Fruit fly (Drosophila melanogaster) whole organism, adult: ENCODE results near the gene cocoon.

ENCODE experiments used
- CG11617 ChIP-seq: fragments of 200-800 bp; sonication (Bioruptor generic); optimal IDR thresholded peaks from 2 replicates; lab custom pipeline; 2017; ENCODE audit warnings: mild to moderate bottlenecking, missing biosample characterization, missing genetic modification reagents, missing genetic modification characterization
- CG12768 ChIP-seq: fragments of 200-800 bp; sonication (Bioruptor generic); optimal IDR thresholded peaks from 2 replicates; lab custom pipeline; 2017; ENCODE audit warnings: missing biosample characterization, missing genetic modification characterization, mild to moderate bottlenecking, moderate library complexity, missing genetic modification reagents
- CG14711 ChIP-seq: fragments of 200-800 bp; sonication (Bioruptor generic); optimal IDR thresholded peaks from 2 replicates; lab custom pipeline; 2018; ENCODE audit warnings: missing biosample characterization, mild to moderate bottlenecking, missing genetic modification characterization, moderate library complexity
- CG1620 ChIP-seq: fragments of 200-800 bp; sonication (Bioruptor generic); optimal IDR thresholded peaks from 2 replicates; lab custom pipeline; 2016; ENCODE audit warnings: missing biosample characterization, missing genetic modification characterization
- CG33017 ChIP-seq: fragments of 200-800 bp; sonication (Bioruptor generic); optimal IDR thresholded peaks from 2 replicates; lab custom pipeline; 2018; ENCODE audit warnings: missing biosample characterization, mild to moderate bottlenecking, missing genetic modification characterization, moderate library complexity
- CG5204 ChIP-seq: fragments of 200-800 bp; sonication (Bioruptor generic); optimal IDR thresholded peaks from 2 replicates; lab custom pipeline; 2016; ENCODE audit warnings: missing biosample characterization, missing genetic modification characterization
- CG7045 ChIP-seq: fragments of 200-800 bp; sonication (Bioruptor generic); optimal IDR thresholded peaks from 2 replicates; lab custom pipeline; 2017; ENCODE audit warnings: missing biosample characterization, mild to moderate bottlenecking, missing genetic modification characterization
- CG7101 ChIP-seq: fragments of 200-800 bp; sonication (Bioruptor generic); optimal IDR thresholded peaks from 2 replicates; lab custom pipeline; 2018; ENCODE audit warnings: missing biosample characterization, mild to moderate bottlenecking, missing genetic modification characterization, moderate library complexity
- Clk ChIP-seq: fragments of 200-800 bp; sonication (Bioruptor generic); optimal IDR thresholded peaks from 2 replicates; lab custom pipeline; 2017; ENCODE audit warnings: missing biosample characterization, missing genetic modification characterization
- Crg-1 ChIP-seq: fragments of 200-800 bp; sonication (Bioruptor generic); optimal IDR thresholded peaks from 2 replicates; lab custom pipeline; 2016; ENCODE audit warnings: missing biosample characterization, missing genetic modification characterization
- Hr96 ChIP-seq: fragments of 200-800 bp; sonication (Bioruptor generic); optimal IDR thresholded peaks from 2 replicates; lab custom pipeline; 2016; ENCODE audit warnings: missing biosample characterization, missing genetic modification characterization
- Mnt ChIP-seq: fragments of 200-800 bp; sonication (Bioruptor generic); optimal IDR thresholded peaks from 2 replicates; lab custom pipeline; 2016; ENCODE audit warnings: missing biosample characterization, mild to moderate bottlenecking, missing genetic modification characterization
- bab1 ChIP-seq: fragments of 200-800 bp; sonication (Bioruptor generic); optimal IDR thresholded peaks from 3 replicates; lab custom pipeline; 2019; ENCODE audit warnings: missing biosample characterization, mild to moderate bottlenecking, missing genetic modification characterization, moderate library complexity
- cic ChIP-seq: fragments of 200-800 bp; sonication (Bioruptor generic); optimal IDR thresholded peaks from 2 replicates; lab custom pipeline; 2017; ENCODE audit warnings: missing biosample characterization, mild to moderate bottlenecking, missing genetic modification characterization, moderate library complexity
- cnc ChIP-seq, 2 experiments: fragments of >200 bp; optimal IDR thresholded peaks; 2 replicates each; lab custom pipeline; 2017
- kay ChIP-seq: fragments of 200-800 bp; sonication (Bioruptor generic); peaks from one replicate; lab custom pipeline; 2016; ENCODE audit warnings: missing biosample characterization, missing genetic modification characterization, borderline replicate concordance
- ovo ChIP-seq: fragments of 200-800 bp; sonication (Bioruptor generic); optimal IDR thresholded peaks from 2 replicates; lab custom pipeline; 2016; ENCODE audit warnings: missing biosample characterization, missing genetic modification characterization
- pad ChIP-seq: fragments of 200-800 bp; sonication (Bioruptor generic); optimal IDR thresholded peaks from 3 replicates; lab custom pipeline; 2017; ENCODE audit warnings: missing biosample characterization, missing genetic modification characterization, mild to moderate bottlenecking, moderate library complexity, missing genetic modification reagents
- tj ChIP-seq: fragments of 200-800 bp; sonication (Bioruptor generic); optimal IDR thresholded peaks from 3 replicates; lab custom pipeline; 2017; ENCODE audit warnings: missing biosample characterization, mild to moderate bottlenecking, missing genetic modification characterization, moderate library complexity
- toe ChIP-seq: fragments of 200-800 bp; sonication (Bioruptor generic); optimal IDR thresholded peaks from 2 replicates; lab custom pipeline; 2016; ENCODE audit warnings: missing biosample characterization, missing genetic modification characterization

cocoon gene

DNA sequence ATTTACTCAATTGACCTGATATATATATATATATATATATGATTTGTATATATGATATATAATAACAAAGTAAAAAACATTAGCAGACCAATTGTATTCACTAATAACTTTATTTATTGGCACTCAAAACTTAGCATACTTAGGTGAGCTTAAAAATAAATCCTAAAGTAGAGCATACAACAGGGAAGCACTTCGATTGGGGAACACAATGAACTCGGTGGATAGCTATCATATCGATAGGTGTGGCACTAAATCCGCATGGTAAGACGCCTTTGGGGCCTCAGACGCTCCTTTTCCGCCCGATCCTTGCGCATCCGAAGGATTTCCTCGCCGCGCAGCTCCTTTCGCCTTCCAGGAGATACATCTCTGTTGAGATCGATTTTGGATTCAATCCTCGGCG is 42.5 kb upstream of the cocoon start:
- no peak for TF ChIP-seq Mnt (GFP tag; lab: Kevin White, UChicago)
- TF ChIP-seq kay = no peak
- no peak for TF ChIP-seq CG12768 (GFP tag; lab: Kevin White, UChicago)
- TF ChIP-seq ovo = no peak
- TF ChIP-seq CG11617 (GFP tag; lab: Kevin White, UChicago) = no peak
- no peak for TF ChIP-seq bab1 (GFP tag; lab: Kevin White, UChicago)
- TF ChIP-seq cnc (optimal IDR thresholded peaks at IDR 0.05; lab: Kevin White, UChicago) = no peak
- no peak for TF ChIP-seq tj (GFP tag; lab: Kevin White, UChicago)
- no peak for TF ChIP-seq cic (GFP tag; lab: Kevin White, UChicago)
- TF ChIP-seq toe (GFP tag; lab: Kevin White, UChicago) = no peak
- no peak for TF ChIP-seq Clk (GFP tag; lab: Kevin White, UChicago)
- TF ChIP-seq CG7101 (tag; lab: Kevin White, UChicago) = no peak
- TF ChIP-seq CG33017 (tag; lab: Kevin White, UChicago) = no peak
- TF ChIP-seq CG5204 (GFP tag; lab: Kevin White, UChicago) = no peak
- TF ChIP-seq CG14711 (tag; lab: Kevin White, UChicago) = no peak
- no peak for TF ChIP-seq Crg-1
- no peak for TF ChIP-seq CG7045
- TF ChIP-seq pad (GFP tag; lab: Kevin White, UChicago) = no peak
- no peak for TF ChIP-seq CG1620
- TF ChIP-seq Hr96 (GFP tag; lab: Kevin White, UChicago) = no peak

DNA sequence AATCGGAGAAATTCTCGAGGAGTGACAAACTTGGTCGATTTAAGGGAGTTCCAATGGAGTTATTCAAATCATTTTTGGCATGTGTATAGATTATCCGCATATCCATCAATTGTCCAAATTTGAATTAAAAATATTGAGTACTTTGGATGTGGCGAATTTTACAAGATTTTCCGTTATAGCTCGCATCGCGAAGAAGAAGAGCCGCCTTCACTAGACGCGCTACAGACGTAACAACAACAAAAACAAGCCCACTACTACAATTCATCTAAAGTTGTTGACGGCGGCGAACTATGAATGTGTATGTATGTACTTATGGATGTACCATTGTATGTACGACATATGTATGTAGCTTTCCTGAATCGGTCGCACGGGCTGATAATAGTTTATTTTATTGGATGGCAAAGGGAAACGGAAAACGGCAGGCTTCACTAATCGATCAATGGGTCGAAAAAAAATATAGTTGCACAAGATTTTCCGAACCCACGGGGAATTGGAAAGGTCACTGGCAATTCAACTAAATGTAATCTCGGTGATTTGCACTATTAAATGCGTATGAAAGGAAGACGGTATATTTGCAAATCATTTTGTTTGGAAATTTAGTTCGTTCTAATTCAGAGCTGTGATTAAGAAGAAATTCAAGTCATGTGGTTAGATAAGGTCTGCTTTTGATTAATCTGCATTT is 41.0 kb upstream of the cocoon start:
- TF ChIP-seq Mnt (GFP tag; lab: Kevin White, UChicago) = peak; percentile 82
- TF ChIP-seq CG1620 = no peak
- TF ChIP-seq pad (GFP tag; lab: Kevin White, UChicago) = no peak
- TF ChIP-seq kay = peak; percentile 91
- no peak for TF ChIP-seq CG11617 (GFP tag; lab: Kevin White, UChicago)
- TF ChIP-seq cic (GFP tag; lab: Kevin White, UChicago) = peak; percentile 99
- peak; percentile 26 for TF ChIP-seq tj (GFP tag; lab: Kevin White, UChicago)
- no peak for TF ChIP-seq Clk (GFP tag; lab: Kevin White, UChicago)
- TF ChIP-seq cnc (optimal IDR thresholded peaks at IDR 0.05; lab: Kevin White, UChicago) = peak in 1 of 2 experiments; percentile 59

DNA sequence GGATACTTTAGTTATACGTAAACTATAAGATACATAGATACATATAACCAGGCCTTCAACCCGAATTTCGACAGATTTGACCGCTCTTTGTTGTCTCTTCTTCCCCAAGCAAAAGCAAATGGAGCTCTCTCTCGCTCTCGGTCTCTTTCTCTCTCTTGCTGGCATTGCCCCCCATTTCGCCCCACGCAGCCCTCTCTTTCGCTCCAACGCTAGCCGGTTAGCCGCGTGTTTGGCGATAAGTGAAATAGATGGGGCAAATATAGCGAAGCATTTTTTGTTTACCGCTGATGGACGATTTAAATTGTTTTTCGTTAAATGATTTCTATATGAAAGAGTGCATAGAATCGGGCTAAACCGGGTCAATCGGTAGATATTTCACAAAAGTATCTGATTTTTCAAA is 40.5 kb upstream of the cocoon start:
- TF ChIP-seq Mnt (GFP tag; lab: Kevin White, UChicago) = peak; percentile 98
- no peak for TF ChIP-seq CG12768 (GFP tag; lab: Kevin White, UChicago)
- TF ChIP-seq CG33017 (tag; lab: Kevin White, UChicago) = no peak
- peak; percentile 58 for TF ChIP-seq tj (GFP tag; lab: Kevin White, UChicago)

DNA sequence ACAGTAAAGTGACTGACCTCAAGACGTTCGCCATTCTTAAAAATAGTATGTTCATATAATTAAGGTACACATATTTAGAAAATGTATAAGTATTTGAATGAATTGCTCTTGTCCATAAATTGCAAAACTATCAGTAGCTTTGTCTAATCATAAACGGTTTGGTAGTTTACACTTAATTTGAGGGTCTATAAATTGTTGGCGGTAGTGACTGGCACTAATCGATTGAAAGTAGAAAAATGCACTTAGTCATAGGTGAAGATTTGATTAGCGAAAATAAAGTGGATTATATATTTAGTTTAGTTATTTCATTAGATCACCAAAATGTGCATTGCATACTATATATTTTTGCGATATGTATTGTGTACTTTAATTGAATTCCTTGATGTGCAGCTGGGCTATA is 39.8 kb upstream of the cocoon start:
- TF ChIP-seq kay (peak; percentile 66), CG11617 (GFP tag; lab: Kevin White, UChicago) (no peak), CG12768 (GFP tag; lab: Kevin White, UChicago) (no peak), CG14711 (tag; lab: Kevin White, UChicago) (no peak), cic (GFP tag; lab: Kevin White, UChicago) (no peak), CG1620 (no peak), cnc (optimal IDR thresholded peaks at IDR 0.05; lab: Kevin White, UChicago) (peak in 1 of 2 experiments; percentile 63)

DNA sequence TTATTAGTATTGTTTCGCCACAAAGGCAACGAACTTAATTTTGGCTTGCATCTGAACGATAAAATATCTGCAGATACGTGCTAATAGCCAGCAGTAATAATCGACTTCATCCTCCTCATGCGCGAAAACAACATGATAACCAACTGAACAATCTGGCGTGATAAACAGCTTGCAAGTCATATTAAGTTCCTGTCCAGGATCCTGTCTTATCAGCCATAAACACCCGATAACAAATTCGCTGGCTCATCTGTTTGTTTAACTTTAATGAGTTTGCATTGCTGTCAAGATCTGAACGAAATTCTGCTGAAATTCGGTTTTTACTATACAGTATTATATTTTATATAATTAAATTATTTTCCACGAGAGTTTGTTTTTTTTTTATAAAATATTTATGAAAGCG is 39.4 kb upstream of the cocoon start:
- TF ChIP-seq ovo = no peak
- no peak for TF ChIP-seq CG33017 (tag; lab: Kevin White, UChicago)
- no peak for TF ChIP-seq cic (GFP tag; lab: Kevin White, UChicago)
- TF ChIP-seq kay = no peak
- TF ChIP-seq tj (GFP tag; lab: Kevin White, UChicago) = peak; percentile 78
- no peak for TF ChIP-seq bab1 (GFP tag; lab: Kevin White, UChicago)
- no peak for TF ChIP-seq CG11617 (GFP tag; lab: Kevin White, UChicago)
- TF ChIP-seq cnc (optimal IDR thresholded peaks at IDR 0.05; lab: Kevin White, UChicago) = peak in 1 of 2 experiments; percentile 64
- no peak for TF ChIP-seq toe (GFP tag; lab: Kevin White, UChicago)
- TF ChIP-seq CG12768 (GFP tag; lab: Kevin White, UChicago) = no peak
- no peak for TF ChIP-seq CG5204 (GFP tag; lab: Kevin White, UChicago)
- TF ChIP-seq CG7045 = no peak

DNA sequence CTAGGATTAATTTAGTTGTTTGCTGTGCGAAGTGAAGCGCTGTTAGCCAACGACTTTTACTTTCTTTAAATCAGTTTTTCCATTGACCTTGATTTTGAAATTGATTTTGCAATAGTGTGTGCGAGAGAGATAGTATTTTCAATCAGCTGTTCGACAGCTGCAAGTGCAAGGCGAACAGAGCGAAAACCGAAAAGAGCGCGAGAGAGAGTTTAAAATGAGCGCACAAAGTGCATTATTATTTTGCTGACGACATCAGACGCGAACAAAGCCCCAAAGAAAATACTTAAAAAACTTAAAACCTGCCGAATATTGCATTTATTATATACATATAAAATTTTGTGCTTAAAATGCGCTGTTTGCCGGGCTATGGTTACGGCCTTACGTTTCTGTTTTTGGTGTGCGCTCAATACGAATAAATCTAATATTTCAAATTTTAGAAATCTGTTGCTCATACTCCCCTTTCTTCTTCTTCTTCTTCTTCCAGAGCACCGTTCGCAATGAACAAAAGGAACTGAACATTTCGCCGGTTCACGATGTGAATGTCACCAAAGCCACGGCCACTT is 37.9 kb upstream of the cocoon start:
- TF ChIP-seq tj (GFP tag; lab: Kevin White, UChicago) (peak; percentile 98), kay (peak; percentile 98), pad (GFP tag; lab: Kevin White, UChicago) (peak; percentile 41), cic (GFP tag; lab: Kevin White, UChicago) (peak; percentile 65), CG11617 (GFP tag; lab: Kevin White, UChicago) (peak; percentile 55), toe (GFP tag; lab: Kevin White, UChicago) (no peak), cnc (optimal IDR thresholded peaks at IDR 0.05; lab: Kevin White, UChicago) (no peak), CG7101 (tag; lab: Kevin White, UChicago) (no peak), CG1620 (no peak), CG33017 (tag; lab: Kevin White, UChicago) (peak; percentile 57), Mnt (GFP tag; lab: Kevin White, UChicago) (peak; percentile 44), bab1 (GFP tag; lab: Kevin White, UChicago) (peak; percentile 37), CG12768 (GFP tag; lab: Kevin White, UChicago) (peak; percentile 42), Clk (GFP tag; lab: Kevin White, UChicago) (no peak), CG7045 (no peak)
